Worm (Caenorhabditis elegans): ENCODE measurements around the gene catp-3.

catp-3 gene

ce11 chrV:8028825-8029489 lies 46.9 kb upstream of the catp-3 start, which contains the start of gene oma-2:
Gene oma-2, plus strand, starts transcription at chrV:8029439.
- TF ChIP-seq ztf-22 (GFP tag; optimal IDR thresholded peaks at IDR 0.05), result no peak
- 0 out of 2 replicates have a peak, but pooled peaks have one; percentile 37 for TF ChIP-seq ekl-4 (GFP tag; IDR thresholded peaks at IDR 0.05)
- TF ChIP-seq snpc-4 (GFP tag; optimal IDR thresholded peaks at IDR 0.05), result no peak
- TF ChIP-seq snpc-4 (tag; optimal IDR thresholded peaks at IDR 0.05), result peak in 1 of 4 experiments; percentile 39
- TF ChIP-seq Y56A3A.18 (GFP tag; IDR thresholded peaks at IDR 0.05), result 0 out of 2 replicates have a peak, but pooled peaks have one; percentile 14
- TF ChIP-seq ztf-18 (tag; optimal IDR thresholded peaks at IDR 0.05), result peak; percentile 37
- 0 out of 2 replicates have a peak, but pooled peaks have one; percentile 21 for TF ChIP-seq attf-3 (GFP tag; conservative IDR thresholded peaks at IDR 0.05)
- TF ChIP-seq tlf-1 (GFP tag; optimal IDR thresholded peaks at IDR 0.05), result peak; percentile 45
- peak; percentile 96 for TF ChIP-seq madf-6 (GFP tag; IDR thresholded peaks at IDR 0.05)
- TF ChIP-seq Y53G8AR.9 (GFP tag; conservative IDR thresholded peaks at IDR 0.05), result 0 out of 2 replicates have a peak, but pooled peaks have one; percentile 52
- peak; percentile 47; the same call in 1 of the 2 replicates for TF ChIP-seq mcd-1 (GFP tag; IDR thresholded peaks at IDR 0.05)
- 0 out of 2 replicates have a peak, but pooled peaks have one; percentile 47 for TF ChIP-seq Y95B8A.8 (GFP tag; IDR thresholded peaks at IDR 0.05)
- TF ChIP-seq F33H1.4 (GFP tag; IDR thresholded peaks at IDR 0.05), result peak; percentile 87
- TF ChIP-seq snpc-1.1 (tag; optimal IDR thresholded peaks at IDR 0.05; ENCODE audit: insufficient read depth), result peak; percentile 23
- peak; percentile 95 for TF ChIP-seq madf-8 (GFP tag; conservative IDR thresholded peaks at IDR 0.05)
- TF ChIP-seq lsl-1 (GFP tag; optimal IDR thresholded peaks at IDR 0.05), result peak; percentile 99
- peak; percentile 36 for TF ChIP-seq dpl-1 (GFP tag; optimal IDR thresholded peaks at IDR 0.05)
- TF ChIP-seq egrh-3 (GFP tag; IDR thresholded peaks at IDR 0.05), result no peak
- TF ChIP-seq snpc-3.4 (tag; optimal IDR thresholded peaks at IDR 0.05), result peak; percentile 1
- 0 out of 2 replicates have a peak, but pooled peaks have one; percentile 33 for TF ChIP-seq nfyb-1 (GFP tag; IDR thresholded peaks at IDR 0.05)
- TF ChIP-seq dox-1 (GFP tag; IDR thresholded peaks at IDR 0.05), result peak; percentile 56
- peak; percentile 18 for TF ChIP-seq ZK185.1 (tag; optimal IDR thresholded peaks at IDR 0.05; ENCODE audit: poor library complexity, severe bottlenecking)
- 0 out of 2 replicates have a peak, but pooled peaks have one; percentile 22 for TF ChIP-seq B0019.2 (GFP tag; conservative IDR thresholded peaks at IDR 0.05)
- peak; percentile 89 for TF ChIP-seq D2030.7 (GFP tag; IDR thresholded peaks at IDR 0.05)
- TF ChIP-seq hsf-1 (GFP tag; IDR thresholded peaks at IDR 0.05), result peak; percentile 90
- TF ChIP-seq him-1 (tag; optimal IDR thresholded peaks at IDR 0.05), result no peak
- no peak for TF ChIP-seq ztf-3 (GFP tag; optimal IDR thresholded peaks at IDR 0.05)
- TF ChIP-seq B0261.1 (tag; optimal IDR thresholded peaks at IDR 0.05), result no peak
- peak; percentile 45 for TF ChIP-seq hmg-1.2 (GFP tag; IDR thresholded peaks at IDR 0.05)
- TF ChIP-seq madf-3 (GFP tag; IDR thresholded peaks at IDR 0.05), result 0 out of 2 replicates have a peak, but pooled peaks have one; percentile 16
- TF ChIP-seq mel-28 (tag; optimal IDR thresholded peaks at IDR 0.05; ENCODE audit: borderline replicate concordance), result no peak
- TF ChIP-seq F23B12.7 (tag; optimal IDR thresholded peaks at IDR 0.05; ENCODE audit: insufficient read depth), result peak; percentile 26
- TF ChIP-seq lin-54 (GFP tag; optimal IDR thresholded peaks at IDR 0.05), result peak; percentile 58
- TF ChIP-seq repo-1 (tag; optimal IDR thresholded peaks at IDR 0.05), result no peak
- peak; percentile 37; the same call in 1 of the 2 replicates for TF ChIP-seq pbrm-1 (GFP tag; IDR thresholded peaks at IDR 0.05)
- TF ChIP-seq F49E8.2 (tag; optimal IDR thresholded peaks at IDR 0.05; ENCODE audit: insufficient read depth), result peak; percentile 76
- TF ChIP-seq F22D6.2 (tag; optimal IDR thresholded peaks at IDR 0.05), result no peak
- TF ChIP-seq tbp1 (GFP tag; optimal IDR thresholded peaks at IDR 0.05), result peak; percentile 28
- TF ChIP-seq snpc-1.3 (tag; optimal IDR thresholded peaks at IDR 0.05; ENCODE audit: insufficient read depth), result peak; percentile 62
- peak; percentile 82 for TF ChIP-seq efl-1 (GFP tag; optimal IDR thresholded peaks at IDR 0.05)
- peak; percentile 84 for TF ChIP-seq ceh-91 (GFP tag; IDR thresholded peaks at IDR 0.05)
- no peak for TF ChIP-seq nhr-120 (GFP tag; IDR thresholded peaks at IDR 0.05)
- TF ChIP-seq nfya-1 (tag; optimal IDR thresholded peaks at IDR 0.05; ENCODE audit: borderline replicate concordance, insufficient read depth), result no peak
- TF ChIP-seq rcor-1 (GFP tag; IDR thresholded peaks at IDR 0.05), result peak; percentile 49
- peak; percentile 89 for TF ChIP-seq xnd-1 (tag; optimal IDR thresholded peaks at IDR 0.05)
